Fruit fly (Drosophila melanogaster): ENCODE data around the gene Prosbeta5R2.
A peak's percentile ranks its signal among the peaks of the same experiment; 100 is the strongest.

Prosbeta5R2 gene

dm6 chr2L:18005481-18005880 is 15.3 kb downstream of the Prosbeta5R2 start (continued):
- TF ChIP-seq CG8119 (GFP tag; IDR thresholded peaks at IDR 0.05) (peak; percentile 85), Ets21C (GFP tag; optimal IDR thresholded peaks at IDR 0.05) (no peak), CG9139 (GFP tag; optimal IDR thresholded peaks at IDR 0.05) (no peak), CG11294 (GFP tag; IDR thresholded peaks at IDR 0.05) (peak; percentile 49), eg (GFP tag; IDR thresholded peaks at IDR 0.05) (peak; percentile 61; the same call in 2 of the 3 replicates), ss (GFP tag; optimal IDR thresholded peaks at IDR 0.05) (no peak), Eip75B (GFP tag; optimal IDR thresholded peaks at IDR 0.05) (peak; percentile 27), fd85E (GFP tag; optimal IDR thresholded peaks at IDR 0.05) (no peak), CG10631 (GFP tag; optimal IDR thresholded peaks at IDR 0.05) (peak; percentile 47), Ets96B (tag; optimal IDR thresholded peaks at IDR 0.05) (peak; percentile 45), topi (GFP tag; optimal IDR thresholded peaks at IDR 0.05) (no peak), OdsH (GFP tag; optimal IDR thresholded peaks at IDR 0.05) (peak; percentile 70), Smox (GFP tag; optimal IDR thresholded peaks at IDR 0.05) (no peak), Lpt (GFP tag; optimal IDR thresholded peaks at IDR 0.05) (peak; percentile 64), Hr4 (GFP tag; optimal IDR thresholded peaks at IDR 0.05) (peak; percentile 86), lz (GFP tag; optimal IDR thresholded peaks at IDR 0.05) (peak; percentile 22)

dm6 chr2L:18006327-18006726 is 16.1 kb downstream of the Prosbeta5R2 start, which contains the start of gene CG5693:
Gene CG5693 (plus strand): TSS chr2L:18006627.
- TF ChIP-seq Sox14 (GFP tag; optimal IDR thresholded peaks at IDR 0.05) (no peak), fd85E (GFP tag; optimal IDR thresholded peaks at IDR 0.05) (no peak), Blimp-1 (GFP tag; optimal IDR thresholded peaks at IDR 0.05) (no peak), dac (GFP tag; optimal IDR thresholded peaks at IDR 0.05) (no peak)

dm6 chr2L:18007060-18007459 is 16.8 kb downstream of the Prosbeta5R2 start, which contains the start of gene CG42659:
Gene CG42659 (plus strand): TSS chr2L:18007360.
- TF ChIP-seq Ets96B (tag; optimal IDR thresholded peaks at IDR 0.05) (no peak), eg (GFP tag; IDR thresholded peaks at IDR 0.05) (no peak), CG6792 (GFP tag; optimal IDR thresholded peaks at IDR 0.05) (no peak), Eip75B (GFP tag; optimal IDR thresholded peaks at IDR 0.05) (no peak), CG8319 (GFP tag; optimal IDR thresholded peaks at IDR 0.05) (no peak), CG4318 (GFP tag; optimal IDR thresholded peaks at IDR 0.05) (no peak)

DNA sequence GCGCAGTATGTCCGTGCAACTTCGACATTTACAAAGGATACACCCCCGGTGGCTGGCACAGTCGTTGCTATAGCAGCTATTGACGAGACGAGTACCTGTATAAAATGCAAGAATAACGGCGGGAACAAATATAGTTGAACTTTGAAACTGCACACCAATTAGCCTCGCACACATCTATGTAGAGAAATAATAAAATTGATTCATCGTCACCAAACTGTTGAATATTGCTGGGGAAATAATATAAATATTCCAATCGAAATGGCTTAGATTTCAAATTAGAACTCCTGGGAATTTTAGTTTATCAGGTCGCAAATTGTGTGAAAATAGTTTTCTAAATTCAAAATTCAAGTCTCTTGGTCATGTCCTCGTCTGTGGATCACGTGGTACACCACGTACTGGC is 17.4 kb downstream of the Prosbeta5R2 start, which contains the start of the genes CG42634 and CG42635:
Gene CG42634 (plus strand): TSS at position 301 of the 400 bp plus-strand sequence.
Gene CG42635 (plus strand): TSS at position 301 of the 400 bp plus-strand sequence.
- TF ChIP-seq CG11762 (GFP tag; optimal IDR thresholded peaks at IDR 0.05; ENCODE audit: insufficient read depth) (no peak), pdm3 (GFP tag; optimal IDR thresholded peaks at IDR 0.05) (no peak), CG34406 (GFP tag; optimal IDR thresholded peaks at IDR 0.05) (no peak), topi (GFP tag; optimal IDR thresholded peaks at IDR 0.05) (no peak), CG6792 (GFP tag; optimal IDR thresholded peaks at IDR 0.05) (no peak), Blimp-1 (GFP tag; optimal IDR thresholded peaks at IDR 0.05) (no peak), cyc (GFP tag; optimal IDR thresholded peaks at IDR 0.05) (no peak), CG6276 (GFP tag; optimal IDR thresholded peaks at IDR 0.05) (no peak), Eip78C (GFP tag) (no peak), CG6808 (GFP tag; optimal IDR thresholded peaks at IDR 0.05) (no peak), Hr4 (GFP tag; optimal IDR thresholded peaks at IDR 0.05) (no peak), CG10669 (GFP tag; optimal IDR thresholded peaks at IDR 0.05) (no peak), CG15336 (GFP tag; IDR thresholded peaks at IDR 0.05) (no peak), CG3919 (GFP tag; optimal IDR thresholded peaks at IDR 0.05) (no peak), CG11902 (GFP tag; optimal IDR thresholded peaks at IDR 0.05) (no peak), Sox102F (GFP tag; optimal IDR thresholded peaks at IDR 0.05) (no peak), dac (GFP tag; optimal IDR thresholded peaks at IDR 0.05) (no peak), CG3032 (tag; optimal IDR thresholded peaks at IDR 0.05) (no peak), CG16779 (tag; optimal IDR thresholded peaks at IDR 0.05) (no peak), salr (GFP tag; optimal IDR thresholded peaks at IDR 0.05) (no peak)
